Fruit fly (Drosophila melanogaster): Measurements from ENCODE around the gene mnd.

DNA sequence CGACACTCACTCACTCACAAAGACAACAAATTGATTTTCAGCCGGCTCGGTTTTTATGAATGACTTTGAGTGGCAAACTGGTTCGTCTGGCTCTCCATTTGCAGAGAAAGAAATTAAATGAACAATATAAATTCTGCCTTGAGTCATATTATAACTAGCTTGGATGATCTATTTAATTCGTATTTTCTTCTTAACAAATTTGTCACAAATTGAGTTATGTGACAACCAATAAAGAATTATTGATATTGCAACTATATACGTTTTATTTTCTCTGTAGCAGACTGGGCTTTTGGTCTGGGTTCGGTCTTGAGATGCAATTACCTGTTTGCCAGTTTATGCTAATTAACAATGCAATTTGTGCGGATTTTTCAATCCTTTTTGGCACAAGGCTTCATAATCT lies 21.9 kb downstream of the mnd start:
- no peak for TF ChIP-seq psq (optimal IDR thresholded peaks at IDR 0.05)
- no peak for TF ChIP-seq pan (optimal IDR thresholded peaks at IDR 0.05)
- TF ChIP-seq Dll (optimal IDR thresholded peaks at IDR 0.05) = no peak
- TF ChIP-seq CG8478 (optimal IDR thresholded peaks at IDR 0.05) = no peak
- TF ChIP-seq usp (GFP tag; optimal IDR thresholded peaks at IDR 0.05) = no peak
- no peak for TF ChIP-seq EcR (GFP tag; optimal IDR thresholded peaks at IDR 0.05)

Data from whole organism.